Worm (Caenorhabditis elegans) whole organism, young adult: ENCODE data around the gene C09G1.4.

Source experiments
- B0336.3 ChIP-seq: fragments of 200-800 bp; sonication (Bioruptor generic); IDR thresholded peaks from 2 replicates; pipeline ENCODE4 v1.3.6; 2022; ENCODE audit warnings: missing genetic modification characterization, missing compliant biosample characterization
- C17E4.6 ChIP-seq: fragments of 200-800 bp; sonication (Bioruptor generic); IDR thresholded peaks from 2 replicates; pipeline ENCODE4 v1.3.6; 2022; ENCODE audit warnings: missing genetic modification reagents, missing genetic modification characterization, missing compliant biosample characterization
- F22D6.2 ChIP-seq: sonication (generic microtip); optimal IDR thresholded peaks from 2 replicates; lab custom pipeline; 2016; ENCODE audit warnings: mild to moderate bottlenecking, missing genetic modification characterization, missing compliant biosample characterization
- Y53G8AR.9 ChIP-seq: fragments of 200-800 bp; sonication (Bioruptor generic); conservative IDR thresholded peaks from 2 replicates; pipeline ENCODE4 v1.3.6; 2022; ENCODE audit warnings: missing genetic modification reagents, missing genetic modification characterization, missing compliant biosample characterization
- bed-1 ChIP-seq: fragments of 200-800 bp; sonication (Bioruptor generic); IDR thresholded peaks from 2 replicates; pipeline ENCODE4 v1.3.6; 2022; ENCODE audit warnings: missing genetic modification reagents, missing genetic modification characterization, missing compliant biosample characterization
- ceh-58 ChIP-seq: fragments of 200-800 bp; sonication (Bioruptor generic); IDR thresholded peaks from 2 replicates; pipeline ENCODE4 v1.3.6; 2022; ENCODE audit warnings: missing genetic modification characterization, missing compliant biosample characterization
- hmg-20 ChIP-seq: fragments of 200-800 bp; sonication (Bioruptor generic); IDR thresholded peaks from 2 replicates; pipeline ENCODE4 v1.3.6; 2022; ENCODE audit warnings: missing genetic modification reagents, missing genetic modification characterization, missing compliant biosample characterization
- lin-40 ChIP-seq: sonication (generic microtip); optimal IDR thresholded peaks from 2 replicates; lab custom pipeline; 2016; ENCODE audit warnings: missing genetic modification characterization, mild to moderate bottlenecking, missing compliant biosample characterization, missing genotype, missing genetic modification reagents
- mcd-1 ChIP-seq: fragments of 200-800 bp; sonication (Bioruptor generic); IDR thresholded peaks from 2 replicates; pipeline ENCODE4 v1.3.6; 2022; ENCODE audit warnings: missing genetic modification reagents, missing genetic modification characterization, missing compliant biosample characterization
- mes-4 ChIP-seq: sonication (generic microtip); optimal IDR thresholded peaks from 2 replicates; lab custom pipeline; 2016; ENCODE audit warnings: missing genotype, missing genetic modification characterization, missing compliant biosample characterization
- nfyb-1 ChIP-seq: fragments of 200-800 bp; sonication (Bioruptor generic); IDR thresholded peaks from 2 replicates; pipeline ENCODE4 v1.3.6; 2022; ENCODE audit warnings: missing genetic modification reagents, missing genetic modification characterization, missing compliant biosample characterization
- nhr-80 ChIP-seq: sonication (generic microtip); optimal IDR thresholded peaks from 2 replicates; lab custom pipeline; 2016; ENCODE audit warnings: missing genetic modification characterization, missing compliant biosample characterization
- rcor-1 ChIP-seq: fragments of 200-800 bp; sonication (Bioruptor generic); IDR thresholded peaks from 2 replicates; pipeline ENCODE4 v1.3.6; 2022; ENCODE audit warnings: missing genetic modification reagents, missing genetic modification characterization, missing compliant biosample characterization
- rpc-1 ChIP-seq, 2 experiments: fragments of 150-350 bp in 1 of 2; sonication (generic microtip) in 1 of 2; optimal IDR thresholded peaks; 2 replicates each; lab custom pipeline; 2014 to 2018; ENCODE audit warnings: missing biosample characterization in 1 of 2, missing genetic modification characterization in 1 of 2, missing genetic modification reagents in 1 of 2, missing genotype in 1 of 2
- unc-62 ChIP-seq: fragments of 150-350 bp; optimal IDR thresholded peaks from 2 replicates; lab custom pipeline; 2014; ENCODE audit warnings: missing biosample characterization, missing genetic modification reagents, missing genetic modification characterization
- ztf-25 ChIP-seq: fragments of 200-800 bp; sonication (Bioruptor generic); IDR thresholded peaks from 2 replicates; pipeline ENCODE4 v1.3.6; 2022; ENCODE audit warnings: missing genetic modification reagents, missing genetic modification characterization, missing compliant biosample characterization

The C09G1.4 gene

ce11 chrX:15939224-15939623, 67.2 kb downstream of the C09G1.4 start, which contains the start of gene mrp-3:
Gene mrp-3, minus strand, starts transcription at chrX:15939324.
- no peak for TF ChIP-seq C17E4.6 (GFP tag; lab: Robert Waterston, UW)
- TF ChIP-seq ztf-25 (GFP tag; lab: Robert Waterston, UW), result no peak
- TF ChIP-seq F22D6.2 (tag; lab: Kevin White, UChicago), result no peak
- TF ChIP-seq mes-4, result no peak
- no peak for TF ChIP-seq nfyb-1 (GFP tag; lab: Robert Waterston, UW)
- no peak for TF ChIP-seq B0336.3 (GFP tag; lab: Robert Waterston, UW)
- TF ChIP-seq ceh-58 (GFP tag; lab: Robert Waterston, UW), result no peak
- TF ChIP-seq rpc-1 (optimal IDR thresholded peaks at IDR 0.05; lab: Kevin White, UChicago), result no peak
- no peak for TF ChIP-seq rpc-1 (tag; optimal IDR thresholded peaks at IDR 0.05; lab: Kevin White, UChicago)
- TF ChIP-seq hmg-20 (GFP tag; lab: Robert Waterston, UW), result no peak
- no peak for TF ChIP-seq mcd-1 (GFP tag; lab: Robert Waterston, UW)
- TF ChIP-seq rcor-1, result no peak
- no peak for TF ChIP-seq nhr-80 (tag; lab: Kevin White, UChicago)
- TF ChIP-seq lin-40 (tag; lab: Kevin White, UChicago), result no peak
- no peak for TF ChIP-seq bed-1 (GFP tag; lab: Robert Waterston, UW)
- TF ChIP-seq Y53G8AR.9, result no peak
- no peak for TF ChIP-seq unc-62
